Worm (Caenorhabditis elegans) whole organism, early embryonic: ENCODE measurements around the gene nlp-53.

Experiments
- B0310.2 ChIP-seq: sonication (generic microtip); optimal IDR thresholded peaks from 2 replicates; lab custom pipeline; 2016; ENCODE audit warnings: mild to moderate bottlenecking, missing genetic modification characterization, missing compliant biosample characterization
- ets-7 ChIP-seq: sonication (generic microtip); optimal IDR thresholded peaks from 2 replicates; lab custom pipeline; 2016; ENCODE audit warnings: missing genotype, missing genetic modification characterization, missing compliant biosample characterization

DNA sequence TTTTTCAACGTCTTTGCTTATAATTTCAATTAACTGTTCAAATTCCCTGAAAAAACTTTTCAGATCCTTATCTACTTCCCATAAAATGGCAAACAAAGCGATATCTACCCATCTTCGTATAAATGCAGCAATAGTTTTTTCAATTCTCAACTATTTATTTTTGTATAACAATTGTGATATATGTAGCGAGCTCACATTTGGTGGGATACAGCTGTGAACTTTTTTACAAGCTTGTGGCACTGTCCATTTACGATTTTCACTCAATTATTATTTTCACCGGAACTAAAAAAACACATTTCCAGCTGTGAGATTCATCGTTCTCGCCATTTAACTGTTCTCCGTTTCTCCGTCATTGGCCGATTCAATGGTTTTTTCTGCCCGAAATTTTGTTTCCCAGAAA lies 32.1 kb downstream of the nlp-53 start, which contains the start of gene C40C9.4:
- no peak for TF ChIP-seq ets-7 (tag; lab: Kevin White, UChicago)
- no peak for TF ChIP-seq B0310.2 (tag; lab: Kevin White, UChicago)
